Fruit fly (Drosophila melanogaster) whole organism, embryonic: ENCODE data around the gene Ptp4E.

ENCODE experiments used
- ATbp ChIP-seq: fragments of 200-800 bp; sonication (Bioruptor generic); optimal IDR thresholded peaks from 2 replicates; lab custom pipeline; 2017; ENCODE audit warnings: missing biosample characterization, mild to moderate bottlenecking, missing genetic modification characterization, missing genetic modification reagents
- Ada2b ChIP-seq: fragments of 200-800 bp; sonication (Bioruptor generic); IDR thresholded peaks from 2 replicates; pipeline ENCODE4 v1.3.6; 2022; ENCODE audit warnings: missing biosample characterization, missing genetic modification characterization
- BEAF-32 ChIP-seq: fragments of 200-800 bp; sonication (Bioruptor generic); optimal IDR thresholded peaks from 3 replicates; lab custom pipeline; 2017; ENCODE audit warnings: missing biosample characterization, missing genetic modification characterization, mild to moderate bottlenecking, moderate library complexity, missing genetic modification reagents
- Bgb ChIP-seq: fragments of 200-800 bp; sonication (Bioruptor generic); IDR thresholded peaks from 2 replicates; pipeline ENCODE4 v1.3.6; 2022; ENCODE audit warnings: missing biosample characterization, missing genetic modification characterization; ENCODE audit not compliant: partially characterized antibody
- CG11398 ChIP-seq: fragments of 200-800 bp; sonication (Bioruptor generic); optimal IDR thresholded peaks from 2 replicates; lab custom pipeline; 2016; ENCODE audit warnings: missing biosample characterization, missing genetic modification characterization
- CG12219 ChIP-seq: fragments of 200-800 bp; sonication (Bioruptor generic); optimal IDR thresholded peaks from 3 replicates; lab custom pipeline; 2018; ENCODE audit warnings: missing biosample characterization, mild to moderate bottlenecking, missing genetic modification characterization
- CG12299 ChIP-seq: fragments of 200-800 bp; sonication (Bioruptor generic); optimal IDR thresholded peaks from 2 replicates; lab custom pipeline; 2018; ENCODE audit warnings: missing biosample characterization, mild to moderate bottlenecking, missing genetic modification characterization
- CG12391 ChIP-seq: fragments of 200-800 bp; sonication (Bioruptor generic); optimal IDR thresholded peaks from 3 replicates; lab custom pipeline; 2018; ENCODE audit warnings: missing biosample characterization, mild to moderate bottlenecking, missing genetic modification characterization, moderate library complexity
- CG12744 ChIP-seq: fragments of 200-800 bp; sonication (Bioruptor generic); optimal IDR thresholded peaks from 2 replicates; lab custom pipeline; 2016; ENCODE audit warnings: missing biosample characterization, missing genetic modification characterization
- CG14050 ChIP-seq: fragments of 200-800 bp; sonication (Bioruptor generic); IDR thresholded peaks from 3 replicates; pipeline ENCODE4 v1.3.6; 2022; ENCODE audit warnings: missing biosample characterization, missing genetic modification characterization
- CG14667 ChIP-seq: fragments of 200-800 bp; sonication (Bioruptor generic); IDR thresholded peaks from 2 replicates; pipeline ENCODE4 v1.3.6; 2022; ENCODE audit warnings: missing biosample characterization, missing genetic modification characterization
- CG14965 ChIP-seq: fragments of 200-800 bp; sonication (Bioruptor generic); optimal IDR thresholded peaks from 2 replicates; lab custom pipeline; 2016; ENCODE audit warnings: missing biosample characterization, missing genetic modification characterization, borderline replicate concordance
- CG15479 ChIP-seq: fragments of 200-800 bp; sonication (Bioruptor generic); optimal IDR thresholded peaks from 3 replicates; lab custom pipeline; 2019; ENCODE audit warnings: missing biosample characterization, mild to moderate bottlenecking, missing genetic modification characterization, moderate library complexity
- CG16863 ChIP-seq: fragments of 200-800 bp; sonication (Bioruptor generic); optimal IDR thresholded peaks from 3 replicates; lab custom pipeline; 2016; ENCODE audit warnings: missing biosample characterization, missing genetic modification characterization
- CG17186 ChIP-seq: fragments of 200-800 bp; sonication (Bioruptor generic); optimal IDR thresholded peaks from 3 replicates; lab custom pipeline; 2017; ENCODE audit warnings: missing biosample characterization, missing genetic modification reagents, missing genetic modification characterization
- CG17359 ChIP-seq: fragments of 200-800 bp; sonication (Bioruptor generic); optimal IDR thresholded peaks from 3 replicates; lab custom pipeline; 2018; ENCODE audit warnings: missing biosample characterization, mild to moderate bottlenecking, missing genetic modification characterization, moderate library complexity
- CG17385 ChIP-seq: fragments of 200-800 bp; sonication (Bioruptor generic); optimal IDR thresholded peaks from 3 replicates; lab custom pipeline; 2018; ENCODE audit warnings: missing biosample characterization, mild to moderate bottlenecking, missing genetic modification characterization
- CG18619 ChIP-seq: fragments of 200-800 bp; sonication (Bioruptor generic); optimal IDR thresholded peaks from 3 replicates; lab custom pipeline; 2017; ENCODE audit warnings: missing biosample characterization, mild to moderate bottlenecking, missing genetic modification characterization
- CG2889 ChIP-seq: fragments of 200-800 bp; sonication (Bioruptor generic); IDR thresholded peaks from 3 replicates; pipeline ENCODE4 v1.3.6; 2022; ENCODE audit warnings: missing biosample characterization, missing genetic modification characterization
- CG3065 ChIP-seq: fragments of 200-800 bp; sonication (Bioruptor generic); optimal IDR thresholded peaks from 2 replicates; lab custom pipeline; 2016; ENCODE audit warnings: missing biosample characterization, missing genetic modification characterization
- CG32772 ChIP-seq: fragments of 200-800 bp; sonication (Bioruptor generic); IDR thresholded peaks from 2 replicates; pipeline ENCODE4 v1.3.6; 2022; ENCODE audit warnings: missing biosample characterization, missing genetic modification characterization
- CG4282 ChIP-seq: fragments of 200-800 bp; sonication (Bioruptor generic); optimal IDR thresholded peaks from 2 replicates; lab custom pipeline; 2016; ENCODE audit warnings: missing biosample characterization, missing genetic modification characterization
- CG6765 ChIP-seq: fragments of 200-800 bp; sonication (Bioruptor generic); optimal IDR thresholded peaks from 3 replicates; lab custom pipeline; 2017; ENCODE audit warnings: missing biosample characterization, mild to moderate bottlenecking, missing genetic modification characterization
- CG7372 ChIP-seq: fragments of 200-800 bp; sonication (Bioruptor generic); IDR thresholded peaks from 2 replicates; pipeline ENCODE4 v1.3.6; 2022; ENCODE audit warnings: missing biosample characterization, missing genetic modification characterization
- CG7987 ChIP-seq: fragments of 200-800 bp; sonication (Bioruptor generic); optimal IDR thresholded peaks from 2 replicates; lab custom pipeline; 2018; ENCODE audit warnings: missing biosample characterization, mild to moderate bottlenecking, missing genetic modification characterization, moderate library complexity
- CG9797 ChIP-seq: fragments of 200-800 bp; sonication (Bioruptor generic); optimal IDR thresholded peaks from 3 replicates; lab custom pipeline; 2018; ENCODE audit warnings: missing biosample characterization, mild to moderate bottlenecking, missing genetic modification characterization
- CTCF ChIP-seq: fragments of 200-800 bp; sonication (Bioruptor generic); optimal IDR thresholded peaks from 2 replicates; lab custom pipeline; 2017; ENCODE audit warnings: missing biosample characterization, mild to moderate bottlenecking, missing genetic modification characterization, moderate library complexity
- Dip3 ChIP-seq: fragments of 200-800 bp; sonication (Bioruptor generic); optimal IDR thresholded peaks from 3 replicates; lab custom pipeline; 2016; ENCODE audit warnings: missing biosample characterization, missing genetic modification characterization
- Dll ChIP-seq: fragments of 200-800 bp; sonication (Bioruptor generic); IDR thresholded peaks from 4 replicates; pipeline ENCODE4 v1.3.6; 2022; ENCODE audit warnings: missing biosample characterization, missing genetic modification characterization; ENCODE audit not compliant: partially characterized antibody
- Doc2 ChIP-seq: fragments of 200-800 bp; sonication (Bioruptor generic); IDR thresholded peaks from 2 replicates; pipeline ENCODE4 v1.3.6; 2022; ENCODE audit warnings: missing biosample characterization, missing genetic modification characterization
- Dref ChIP-seq: fragments of 200-800 bp; sonication (Bioruptor generic); IDR thresholded peaks from 2 replicates; pipeline ENCODE4 v1.3.6; 2022; ENCODE audit warnings: missing biosample characterization, missing genetic modification characterization
- Eip74EF ChIP-seq, 2 experiments: fragments of 200-800 bp in 1 of 2; fragments of >200 bp in 1 of 2; sonication (Bioruptor generic) in 1 of 2; optimal IDR thresholded peaks; 2 replicates each; lab custom pipeline; 2017 to 2019; ENCODE audit warnings: missing biosample characterization in 2 of 2, missing genetic modification characterization in 2 of 2, mild to moderate bottlenecking in 1 of 2, moderate library complexity in 1 of 2
- Fer1 ChIP-seq: fragments of 200-800 bp; sonication (Bioruptor generic); optimal IDR thresholded peaks from 2 replicates; lab custom pipeline; 2017; ENCODE audit warnings: missing biosample characterization, mild to moderate bottlenecking, missing genetic modification characterization
- HLH4C ChIP-seq: fragments of 200-800 bp; sonication (Bioruptor generic); IDR thresholded peaks from 3 replicates; pipeline ENCODE4 v1.3.6; 2022; ENCODE audit warnings: missing biosample characterization, missing genetic modification characterization; ENCODE audit not compliant: partially characterized antibody
- Hmx ChIP-seq: fragments of 200-800 bp; sonication (Bioruptor generic); optimal IDR thresholded peaks from 2 replicates; lab custom pipeline; 2016; ENCODE audit warnings: missing biosample characterization, missing genetic modification characterization
- MBD-R2 ChIP-seq: fragments of 200-800 bp; sonication (Bioruptor generic); IDR thresholded peaks from 2 replicates; pipeline ENCODE4 v1.3.6; 2022; ENCODE audit warnings: missing biosample characterization, missing genetic modification characterization
- Meics ChIP-seq: fragments of 200-800 bp; sonication (Bioruptor generic); optimal IDR thresholded peaks from 2 replicates; lab custom pipeline; 2017; ENCODE audit warnings: missing biosample characterization, mild to moderate bottlenecking, missing genetic modification characterization
- Ptx1 ChIP-seq: fragments of 200-800 bp; sonication (Bioruptor generic); IDR thresholded peaks from 2 replicates; pipeline ENCODE4 v1.3.6; 2022; ENCODE audit warnings: missing biosample characterization, missing genetic modification characterization
- amos ChIP-seq: fragments of 200-800 bp; sonication (Bioruptor generic); IDR thresholded peaks from 2 replicates; pipeline ENCODE4 v1.3.6; 2022; ENCODE audit warnings: missing biosample characterization, missing genetic modification characterization; ENCODE audit not compliant: partially characterized antibody
- croc ChIP-seq: fragments of 200-800 bp; sonication (Bioruptor generic); conservative IDR thresholded peaks from 3 replicates; pipeline ENCODE4 v1.3.6; 2022; ENCODE audit warnings: missing biosample characterization, missing genetic modification characterization
- dm ChIP-seq: fragments of 200-800 bp; sonication (Bioruptor generic); optimal IDR thresholded peaks from 3 replicates; lab custom pipeline; 2016; ENCODE audit warnings: missing biosample characterization, missing genetic modification characterization
- hkb ChIP-seq, 2 experiments: fragments of 200-800 bp in 1 of 2; fragments of >200 bp in 1 of 2; sonication (Bioruptor generic) in 1 of 2; IDR thresholded peaks in 1 of 2; optimal IDR thresholded peaks in 1 of 2; 2 replicates each; pipeline versions ENCODE4 v1.3.6 to Lab custom; 2017 to 2022; ENCODE audit warnings: missing biosample characterization in 1 of 2, missing genetic modification characterization in 1 of 2
- ken ChIP-seq: fragments of 200-800 bp; sonication (Bioruptor generic); IDR thresholded peaks from 3 replicates; pipeline ENCODE4 v1.3.6; 2022; ENCODE audit warnings: missing biosample characterization, missing genetic modification characterization
- lbe ChIP-seq: fragments of 200-800 bp; sonication (Bioruptor generic); optimal IDR thresholded peaks from 2 replicates; lab custom pipeline; 2016; ENCODE audit warnings: missing biosample characterization, mild to moderate bottlenecking, missing genetic modification characterization
- nerfin-1 ChIP-seq: fragments of 200-800 bp; sonication (Bioruptor generic); optimal IDR thresholded peaks from 3 replicates; lab custom pipeline; 2019; ENCODE audit warnings: missing biosample characterization, mild to moderate bottlenecking, missing genetic modification characterization, moderate library complexity
- oc ChIP-seq: fragments of 200-800 bp; sonication (Bioruptor generic); optimal IDR thresholded peaks from 2 replicates; lab custom pipeline; 2018; ENCODE audit warnings: missing biosample characterization, mild to moderate bottlenecking, missing genetic modification characterization, moderate library complexity
- pzg ChIP-seq: fragments of 200-800 bp; sonication (Bioruptor generic); optimal IDR thresholded peaks from 3 replicates; lab custom pipeline; 2018; ENCODE audit warnings: missing biosample characterization, mild to moderate bottlenecking, missing genetic modification characterization, moderate library complexity
- repo ChIP-seq: fragments of 200-800 bp; sonication (Bioruptor generic); optimal IDR thresholded peaks from 2 replicates; lab custom pipeline; 2016; ENCODE audit warnings: missing biosample characterization, missing genetic modification characterization
- yki ChIP-seq: fragments of >200 bp; optimal IDR thresholded peaks from 3 replicates; lab custom pipeline; 2018

Ptp4E gene

DNA sequence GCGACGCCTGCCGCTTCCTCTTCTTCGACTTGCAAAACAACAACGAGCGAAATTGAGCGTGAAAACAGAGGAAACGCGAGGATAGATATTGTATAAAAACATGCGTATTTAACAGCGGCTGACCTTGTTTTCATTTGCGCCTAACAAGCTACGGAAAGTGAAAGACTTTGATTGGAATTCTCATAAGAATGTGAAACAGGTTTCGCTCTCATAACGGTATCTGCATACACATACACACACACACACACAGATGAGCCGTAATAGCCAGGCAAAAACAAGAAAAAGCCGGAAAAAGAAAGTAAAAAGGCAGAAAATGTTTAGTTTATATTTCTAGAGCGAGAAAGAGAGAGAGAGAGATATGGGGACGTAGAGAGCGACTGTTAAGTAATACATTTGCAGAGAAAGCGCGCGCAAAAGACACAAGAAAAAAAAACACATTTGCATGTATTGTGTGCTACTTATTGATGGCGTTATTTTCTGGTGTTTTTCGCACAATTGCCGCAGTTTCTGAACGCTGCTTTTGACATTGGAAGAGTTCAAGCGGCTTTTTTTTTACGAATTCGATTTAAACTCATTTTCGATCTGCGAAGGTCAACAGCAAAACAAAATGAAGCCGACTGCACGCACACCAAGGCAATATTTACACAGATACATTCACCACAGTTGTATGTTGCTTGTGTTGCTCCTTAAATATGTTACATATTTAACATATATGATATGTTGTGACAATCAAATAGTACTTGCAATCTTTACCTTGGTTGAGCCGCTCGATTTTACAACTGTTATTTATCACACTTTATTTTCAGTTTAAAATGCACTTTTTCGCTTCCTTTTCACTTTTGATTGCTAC is 1.5 kb upstream of the Ptp4E start (continued):
- no peak for TF ChIP-seq croc (GFP tag; lab: Robert Waterston, UW)
- TF ChIP-seq Meics (GFP tag; lab: Kevin White, UChicago): no peak
- no peak for TF ChIP-seq CG17359 (tag; lab: Kevin White, UChicago)
- TF ChIP-seq ATbp (GFP tag; lab: Kevin White, UChicago): no peak
- no peak for TF ChIP-seq CG7987
- no peak for TF ChIP-seq CG16863 (GFP tag; lab: Kevin White, UChicago)
- peak; percentile 60 for TF ChIP-seq CG17385 (GFP tag; lab: Kevin White, UChicago)
- no peak for TF ChIP-seq ken (GFP tag; lab: Robert Waterston, UW)
- TF ChIP-seq Ada2b (GFP tag; lab: Robert Waterston, UW): no peak
- TF ChIP-seq nerfin-1 (tag; lab: Kevin White, UChicago): no peak
- TF ChIP-seq CG18619 (GFP tag; lab: Kevin White, UChicago): no peak
- peak; percentile 10 for TF ChIP-seq Fer1 (GFP tag; lab: Kevin White, UChicago)
- no peak for TF ChIP-seq Eip74EF (GFP tag; optimal IDR thresholded peaks at IDR 0.05; lab: Kevin White, UChicago)

DNA sequence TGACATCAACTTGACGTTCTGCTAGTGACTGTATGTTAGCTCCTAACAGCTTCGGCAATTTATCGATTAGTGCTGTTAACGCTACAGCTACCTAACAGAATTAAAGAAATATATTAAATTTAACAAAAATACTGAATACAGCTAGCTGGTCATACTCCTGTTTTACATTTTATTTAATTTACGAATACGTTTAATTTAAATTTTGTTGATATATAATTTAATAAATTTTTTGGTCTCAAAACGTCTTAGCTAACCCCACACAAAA is 924 bp upstream of the Ptp4E start, which contains the start of gene CG44774:
Gene CG44774, minus strand, starts transcription at position 34 of the 265 bp plus-strand sequence.
- no peak for TF ChIP-seq CG12744
- TF ChIP-seq repo (GFP tag; lab: Kevin White, UChicago): no peak
- TF ChIP-seq CG32772 (GFP tag; lab: Robert Waterston, UW): no peak
- no peak for TF ChIP-seq oc
- TF ChIP-seq CG7372 (GFP tag; lab: Robert Waterston, UW): no peak
- TF ChIP-seq CG12299: no peak
- no peak for TF ChIP-seq CG2889 (GFP tag; lab: Robert Waterston, UW)
- no peak for TF ChIP-seq MBD-R2
- peak; percentile 42 for TF ChIP-seq amos (GFP tag; lab: Robert Waterston, UW)
- 0 out of 4 replicates have a peak, but pooled peaks have one; percentile 7 for TF ChIP-seq Dll (GFP tag; lab: Robert Waterston, UW)
- TF ChIP-seq CTCF: no peak
- no peak for TF ChIP-seq CG14965 (GFP tag; lab: Kevin White, UChicago)
- no peak for TF ChIP-seq CG6765 (GFP tag; lab: Kevin White, UChicago)
- no peak for TF ChIP-seq hkb (optimal IDR thresholded peaks at IDR 0.05; lab: Kevin White, UChicago)
- TF ChIP-seq hkb (GFP tag; IDR thresholded peaks at IDR 0.05; lab: Robert Waterston, UW): no peak
- TF ChIP-seq CG11398 (GFP tag; lab: Kevin White, UChicago): no peak
- no peak for TF ChIP-seq CG3065
- no peak for TF ChIP-seq CG14050 (GFP tag; lab: Robert Waterston, UW)
- TF ChIP-seq Ptx1 (GFP tag; lab: Robert Waterston, UW): no peak
- peak; percentile 52 for TF ChIP-seq Dref
- TF ChIP-seq Hmx (GFP tag; lab: Kevin White, UChicago): no peak
- TF ChIP-seq CG15479 (GFP tag; lab: Kevin White, UChicago): no peak
- peak; percentile 37 for TF ChIP-seq pzg (GFP tag; lab: Kevin White, UChicago)
- TF ChIP-seq CG9797 (GFP tag; lab: Kevin White, UChicago): peak; percentile 22
- no peak for TF ChIP-seq HLH4C (GFP tag; lab: Robert Waterston, UW)
- no peak for TF ChIP-seq dm (GFP tag; lab: Kevin White, UChicago)
- no peak for TF ChIP-seq CG14667 (GFP tag; lab: Robert Waterston, UW)
- peak; percentile 53 for TF ChIP-seq BEAF-32 (GFP tag; lab: Kevin White, UChicago)
- no peak for TF ChIP-seq CG12219 (GFP tag; lab: Kevin White, UChicago)
- no peak for TF ChIP-seq Dip3 (GFP tag; lab: Kevin White, UChicago)
- TF ChIP-seq CG12391: no peak
- TF ChIP-seq CG17186: peak; percentile 95
- TF ChIP-seq Doc2 (GFP tag; lab: Robert Waterston, UW): no peak
- no peak for TF ChIP-seq lbe (GFP tag; lab: Kevin White, UChicago)
- no peak for TF ChIP-seq yki (lab: Kevin White, UChicago)
- no peak for TF ChIP-seq CG4282 (GFP tag; lab: Kevin White, UChicago)
- TF ChIP-seq Bgb: 0 out of 2 replicates have a peak, but pooled peaks have one; percentile 27
